Worm (Caenorhabditis elegans) whole organism, early embryonic: Measurements from ENCODE around the gene grd-5.

Source experiments
- ama-1 ChIP-seq: fragments of 150-350 bp; optimal IDR thresholded peaks from 2 replicates; lab custom pipeline; 2014
- ceh-36 ChIP-seq: sonication (generic microtip); optimal IDR thresholded peaks from 2 replicates; lab custom pipeline; 2016; ENCODE audit warnings: missing genetic modification characterization, inconsistent platforms, missing compliant biosample characterization
- ets-7 ChIP-seq: sonication (generic microtip); optimal IDR thresholded peaks from 2 replicates; lab custom pipeline; 2016; ENCODE audit warnings: missing genotype, missing genetic modification characterization, missing compliant biosample characterization
- flt-1 ChIP-seq: fragments of 200-800 bp; sonication (Bioruptor generic); IDR thresholded peaks from 2 replicates; pipeline ENCODE4 v1.3.6; 2022; ENCODE audit warnings: missing genetic modification characterization, missing compliant biosample characterization
- hmg-4 ChIP-seq: fragments of 200-800 bp; sonication (Bioruptor generic); optimal IDR thresholded peaks from 2 replicates; lab custom pipeline; 2018; ENCODE audit warnings: mild to moderate bottlenecking, missing genetic modification characterization, missing compliant biosample characterization
- pes-1 ChIP-seq: fragments of 200-800 bp; sonication (Bioruptor generic); IDR thresholded peaks from 2 replicates; pipeline ENCODE4 v1.3.6; 2022; ENCODE audit warnings: missing genetic modification reagents, missing genetic modification characterization, missing compliant biosample characterization
- scrt-1 ChIP-seq: fragments of 200-800 bp; sonication (Bioruptor generic); IDR thresholded peaks from 2 replicates; pipeline ENCODE4 v1.3.6; 2022; ENCODE audit warnings: missing genetic modification characterization, missing compliant biosample characterization
- tra-4 ChIP-seq: sonication (generic microtip); optimal IDR thresholded peaks from 2 replicates; lab custom pipeline; 2017; ENCODE audit warnings: missing genetic modification characterization, missing compliant biosample characterization

- TF ChIP-seq scrt-1 (no peak), pes-1 (no peak), flt-1 (no peak), ama-1 (no peak), tra-4 (no peak), ets-7 (tag; lab: Kevin White, UChicago) (no peak), hmg-4 (GFP tag; lab: Kevin White, UChicago) (no peak), ceh-36 (no peak)
These were observed 4.9 kb downstream of the grd-5 start, which contains the start of gene F41E6.17 for ce11 chrV:8623754-8624153.
